Worm (Caenorhabditis elegans) whole organism, early embryonic: ENCODE measurements around the gene F54B11.8.

Source experiments
- ama-1 ChIP-seq: fragments of 150-350 bp; optimal IDR thresholded peaks from 2 replicates; lab custom pipeline; 2014
- ceh-13 ChIP-seq: fragments of 200-800 bp; sonication (Bioruptor generic); optimal IDR thresholded peaks from 2 replicates; lab custom pipeline; 2018; ENCODE audit warnings: mild to moderate bottlenecking, missing genetic modification characterization, missing compliant biosample characterization
- pes-1 ChIP-seq: fragments of 200-800 bp; sonication (Bioruptor generic); IDR thresholded peaks from 2 replicates; pipeline ENCODE4 v1.3.6; 2022; ENCODE audit warnings: missing genetic modification reagents, missing genetic modification characterization, missing compliant biosample characterization
- sea-1 ChIP-seq: fragments of 200-800 bp; sonication (Bioruptor generic); conservative IDR thresholded peaks from 2 replicates; pipeline ENCODE4 v1.3.6; 2022; ENCODE audit warnings: missing genetic modification characterization, missing compliant biosample characterization
- tbx-11 ChIP-seq: fragments of 200-800 bp; sonication (Bioruptor generic); IDR thresholded peaks from 2 replicates; pipeline ENCODE4 v1.3.6; 2022; ENCODE audit warnings: missing genetic modification characterization, missing compliant biosample characterization
- tbx-37 ChIP-seq: fragments of 200-800 bp; sonication (Bioruptor generic); conservative IDR thresholded peaks from 2 replicates; pipeline ENCODE4 v1.3.6; 2022; ENCODE audit warnings: missing genetic modification reagents, missing genetic modification characterization, missing compliant biosample characterization
- tra-4 ChIP-seq: sonication (generic microtip); optimal IDR thresholded peaks from 2 replicates; lab custom pipeline; 2017; ENCODE audit warnings: missing genetic modification characterization, missing compliant biosample characterization

DNA sequence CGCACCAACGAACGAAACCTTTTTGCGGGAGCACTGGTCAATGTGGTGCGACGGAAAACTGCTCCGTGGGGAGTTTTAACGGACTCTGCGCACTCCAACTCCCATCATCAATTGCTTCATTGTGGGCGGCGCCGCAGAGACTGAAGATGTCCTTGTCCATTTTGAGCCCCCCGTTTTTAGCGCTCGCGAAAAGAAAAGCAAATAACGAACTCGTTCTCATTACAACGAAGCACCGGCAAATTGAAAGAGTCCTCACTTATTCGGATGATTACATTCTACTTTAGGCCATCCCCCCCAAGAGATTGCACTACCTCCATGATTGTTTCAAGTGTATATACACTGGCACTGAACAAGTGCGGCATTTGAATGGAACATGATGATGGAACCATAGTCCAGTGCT, 43.1 kb upstream of the F54B11.8 start, which contains the start of gene acr-9:
- TF ChIP-seq sea-1 (GFP tag; lab: Robert Waterston, UW) (no peak), pes-1 (GFP tag; lab: Robert Waterston, UW) (no peak), ceh-13 (GFP tag; lab: Kevin White, UChicago) (no peak), tra-4 (tag; lab: Kevin White, UChicago) (no peak), ama-1 (lab: Kevin White, UChicago) (no peak), tbx-11 (GFP tag; lab: Robert Waterston, UW) (no peak), tbx-37 (GFP tag; lab: Robert Waterston, UW) (no peak)
